Worm (Caenorhabditis elegans) whole organism, L3 larva: ENCODE results near the gene srlf-15.

Experiments
- R02D3.7 ChIP-seq: fragments of 150-350 bp; optimal IDR thresholded peaks from 2 replicates; lab custom pipeline; 2014; ENCODE audit warnings: missing biosample characterization, missing genetic modification characterization
- ZK546.5 ChIP-seq: sonication (generic microtip); optimal IDR thresholded peaks from 2 replicates; lab custom pipeline; 2017; ENCODE audit warnings: missing biosample characterization, missing genetic modification characterization
- ama-1 ChIP-seq: fragments of 150-350 bp; optimal IDR thresholded peaks from 2 replicates; lab custom pipeline; 2018
- ceh-16 ChIP-seq: sonication (generic microtip); optimal IDR thresholded peaks from 2 replicates; lab custom pipeline; 2017; ENCODE audit warnings: missing biosample characterization, missing genetic modification characterization
- ceh-9 ChIP-seq: sonication (generic microtip); optimal IDR thresholded peaks from 2 replicates; lab custom pipeline; 2018; ENCODE audit warnings: missing biosample characterization, missing genetic modification characterization
- egl-5 ChIP-seq: fragments of 150-350 bp; optimal IDR thresholded peaks from 2 replicates; lab custom pipeline; 2017; ENCODE audit warnings: missing biosample characterization, missing genetic modification reagents, missing genetic modification characterization, inconsistent platforms
- elt-1 ChIP-seq: fragments of 150-350 bp; optimal IDR thresholded peaks from 2 replicates; lab custom pipeline; 2014; ENCODE audit warnings: missing biosample characterization, missing genetic modification characterization
- elt-2 ChIP-seq: sonication (generic microtip); optimal IDR thresholded peaks from 2 replicates; lab custom pipeline; 2016; ENCODE audit warnings: missing genetic modification reagents, mild to moderate bottlenecking, missing genetic modification characterization, missing compliant biosample characterization
- eor-1 ChIP-seq, 2 experiments: fragments of 150-350 bp; optimal IDR thresholded peaks; 2 replicates each; lab custom pipeline; 2014 to 2018; ENCODE audit warnings: missing biosample characterization in 2 of 2, missing genetic modification characterization in 2 of 2
- fkh-10 ChIP-seq: sonication (generic microtip); optimal IDR thresholded peaks from 2 replicates; lab custom pipeline; 2017; ENCODE audit warnings: missing biosample characterization, missing genetic modification reagents, missing genetic modification characterization
- fkh-2 ChIP-seq: fragments of 150-350 bp; optimal IDR thresholded peaks from 2 replicates; lab custom pipeline; 2014; ENCODE audit warnings: missing biosample characterization, missing genetic modification reagents, missing genetic modification characterization
- fos-1 ChIP-seq: fragments of 150-350 bp; optimal IDR thresholded peaks from 2 replicates; lab custom pipeline; 2014; ENCODE audit warnings: missing biosample characterization, missing genetic modification characterization
- hmg-11 ChIP-seq: sonication (generic microtip); optimal IDR thresholded peaks from 2 replicates; lab custom pipeline; 2016; ENCODE audit warnings: missing genetic modification characterization, missing compliant biosample characterization
- lin-15B ChIP-seq: fragments of 150-350 bp; optimal IDR thresholded peaks from 2 replicates; lab custom pipeline; 2014; ENCODE audit warnings: missing biosample characterization, missing genetic modification characterization
- lin-39 ChIP-seq: fragments of 150-350 bp; optimal IDR thresholded peaks from 2 replicates; lab custom pipeline; 2018; ENCODE audit warnings: missing biosample characterization, missing genetic modification reagents, missing genetic modification characterization
- mdl-1 ChIP-seq: fragments of 150-350 bp; optimal IDR thresholded peaks from 2 replicates; lab custom pipeline; 2014; ENCODE audit warnings: missing biosample characterization, missing genetic modification characterization
- mml-1 ChIP-seq: fragments of 150-350 bp; sonication (generic microtip); optimal IDR thresholded peaks from 3 replicates; lab custom pipeline; 2014; ENCODE audit warnings: missing biosample characterization, missing genetic modification characterization
- nfya-1 ChIP-seq: sonication (generic microtip); optimal IDR thresholded peaks from 2 replicates; lab custom pipeline; 2017; ENCODE audit warnings: missing genetic modification characterization, mild to moderate bottlenecking, missing compliant biosample characterization, antibody characterized with exemption, moderate library complexity; ENCODE audit not compliant: insufficient read depth
- nhr-12 ChIP-seq: fragments of 150-350 bp; optimal IDR thresholded peaks from 2 replicates; lab custom pipeline; 2014; ENCODE audit warnings: missing biosample characterization, missing genetic modification characterization
- nhr-23 ChIP-seq: fragments of 150-350 bp; optimal IDR thresholded peaks from 2 replicates; lab custom pipeline; 2014; ENCODE audit warnings: missing biosample characterization, missing genetic modification reagents, missing genetic modification characterization
- nhr-237 ChIP-seq: fragments of 150-350 bp; optimal IDR thresholded peaks from 2 replicates; lab custom pipeline; 2014; ENCODE audit warnings: missing biosample characterization, missing genetic modification characterization
- nhr-25 ChIP-seq: sonication (generic microtip); optimal IDR thresholded peaks from 2 replicates; lab custom pipeline; 2017; ENCODE audit warnings: missing biosample characterization, missing genetic modification characterization
- nhr-28 ChIP-seq: fragments of 150-350 bp; optimal IDR thresholded peaks from 2 replicates; lab custom pipeline; 2014; ENCODE audit warnings: missing biosample characterization, missing genetic modification characterization
- nhr-43 ChIP-seq: sonication (generic microtip); optimal IDR thresholded peaks from 2 replicates; lab custom pipeline; 2016; ENCODE audit warnings: mild to moderate bottlenecking, missing genetic modification characterization, missing compliant biosample characterization; ENCODE audit not compliant: poor library complexity, severe bottlenecking
- nhr-67 ChIP-seq: fragments of 150-350 bp; optimal IDR thresholded peaks from 2 replicates; lab custom pipeline; 2014; ENCODE audit warnings: missing biosample characterization, missing genetic modification characterization
- nhr-76 ChIP-seq: fragments of 150-350 bp; sonication (generic microtip); optimal IDR thresholded peaks from 5 replicates; lab custom pipeline; 2014; ENCODE audit warnings: missing biosample characterization, missing genetic modification characterization
- pha-4 ChIP-seq: fragments of 150-350 bp; optimal IDR thresholded peaks from 2 replicates; lab custom pipeline; 2014; ENCODE audit warnings: missing biosample characterization, missing genetic modification reagents, missing genetic modification characterization
- pqm-1 ChIP-seq: fragments of 150-350 bp; optimal IDR thresholded peaks from 2 replicates; lab custom pipeline; 2017; ENCODE audit warnings: missing biosample characterization, missing genetic modification characterization, inconsistent platforms
- snpc-4 ChIP-seq: fragments of 150-350 bp; optimal IDR thresholded peaks from 2 replicates; lab custom pipeline; 2014; ENCODE audit warnings: missing biosample characterization, missing genetic modification characterization
- tbx-2 ChIP-seq: sonication (generic microtip); optimal IDR thresholded peaks from 2 replicates; lab custom pipeline; 2016; ENCODE audit warnings: mild to moderate bottlenecking, missing genetic modification characterization, missing compliant biosample characterization
- unc-39 ChIP-seq: sonication (generic microtip); optimal IDR thresholded peaks from 4 replicates; lab custom pipeline; 2017; ENCODE audit warnings: missing biosample characterization, missing genetic modification characterization
- unc-62 ChIP-seq: fragments of 150-350 bp; sonication (generic microtip); optimal IDR thresholded peaks from 4 replicates; lab custom pipeline; 2014; ENCODE audit warnings: missing biosample characterization, missing genetic modification reagents, missing genetic modification characterization
- zag-1 ChIP-seq: fragments of 150-350 bp; optimal IDR thresholded peaks from 2 replicates; lab custom pipeline; 2014; ENCODE audit warnings: missing biosample characterization, missing genetic modification characterization
- ztf-4 ChIP-seq: fragments of 150-350 bp; optimal IDR thresholded peaks from 2 replicates; lab custom pipeline; 2014; ENCODE audit warnings: missing biosample characterization, missing genetic modification characterization

The srlf-15 gene

ce11 chrII:11022023-11022422 lies 13.9 kb upstream of the srlf-15 start, which contains the start of gene let-858:
Gene let-858, plus strand, starts transcription at chrII:11022370.
- TF ChIP-seq snpc-4 (tag; lab: Kevin White, UChicago): peak; percentile 26
- TF ChIP-seq lin-39 (tag; lab: Kevin White, UChicago): peak; percentile 45
- TF ChIP-seq nhr-237 (tag; lab: Kevin White, UChicago): no peak
- peak; percentile 70 for TF ChIP-seq nhr-23
- TF ChIP-seq nhr-12 (tag; lab: Kevin White, UChicago): no peak
- peak; percentile 67 for TF ChIP-seq nfya-1 (tag; lab: Kevin White, UChicago)
- no peak for TF ChIP-seq nhr-28 (tag; lab: Kevin White, UChicago)
- no peak for TF ChIP-seq ceh-9 (tag; lab: Kevin White, UChicago)
- no peak for TF ChIP-seq ama-1
- peak; percentile 22 for TF ChIP-seq egl-5 (tag; lab: Kevin White, UChicago)
- TF ChIP-seq ztf-4 (tag; lab: Kevin White, UChicago): no peak
- TF ChIP-seq hmg-11 (tag; lab: Kevin White, UChicago): peak; percentile 42
- TF ChIP-seq elt-2: no peak
- peak; percentile 33 for TF ChIP-seq nhr-25 (tag; lab: Kevin White, UChicago)
- TF ChIP-seq fkh-2 (tag; lab: Kevin White, UChicago): no peak
- TF ChIP-seq nhr-43 (tag; lab: Kevin White, UChicago): peak; percentile 24
- peak; percentile 54 for TF ChIP-seq lin-15B (tag; lab: Kevin White, UChicago)
- no peak for TF ChIP-seq fkh-10 (GFP tag; lab: Kevin White, UChicago)

ce11 chrII:11025566-11025965 lies 10.3 kb upstream of the srlf-15 start, which contains the start of gene F33A8.7:
Gene F33A8.7, minus strand, starts transcription at chrII:11025666.
- no peak for TF ChIP-seq elt-1 (tag; lab: Kevin White, UChicago)
- no peak for TF ChIP-seq unc-62 (GFP tag; lab: Kevin White, UChicago)
- TF ChIP-seq egl-5 (tag; lab: Kevin White, UChicago): no peak
- no peak for TF ChIP-seq mml-1 (tag; lab: Kevin White, UChicago)
- TF ChIP-seq, all 47 proteins: peak for 0

- TF ChIP-seq ceh-16 (no peak), nhr-25 (tag; lab: Kevin White, UChicago) (no peak), R02D3.7 (tag; lab: Kevin White, UChicago) (no peak), ceh-9 (tag; lab: Kevin White, UChicago) (no peak), fos-1 (tag; lab: Kevin White, UChicago) (no peak), hmg-11 (tag; lab: Kevin White, UChicago) (no peak), elt-2 (no peak), lin-39 (tag; lab: Kevin White, UChicago) (no peak), tbx-2 (tag; lab: Kevin White, UChicago) (no peak), nhr-12 (tag; lab: Kevin White, UChicago) (no peak), fkh-2 (tag; lab: Kevin White, UChicago) (no peak), pha-4 (tag; lab: Kevin White, UChicago) (no peak), eor-1 (tag; optimal IDR thresholded peaks at IDR 0.05; lab: Kevin White, UChicago) (no peak), nhr-237 (tag; lab: Kevin White, UChicago) (no peak), fkh-10 (GFP tag; lab: Kevin White, UChicago) (no peak), nhr-67 (no peak), pqm-1 (no peak), ama-1 (no peak), nhr-76 (tag; lab: Kevin White, UChicago) (no peak)
Observed at ce11 chrII:11027777-11028176, 8.1 kb upstream of the srlf-15 start.

ce11 chrII:11030297-11030696 lies 5.6 kb upstream of the srlf-15 start, which contains the start of gene nlp-18:
Gene nlp-18, minus strand, starts transcription at chrII:11030397.
- TF ChIP-seq eor-1 (tag; optimal IDR thresholded peaks at IDR 0.05; lab: Kevin White, UChicago) (no peak), ceh-16 (no peak), nhr-25 (tag; lab: Kevin White, UChicago) (no peak), unc-39 (tag; lab: Kevin White, UChicago) (no peak), elt-1 (tag; lab: Kevin White, UChicago) (no peak), ceh-9 (tag; lab: Kevin White, UChicago) (no peak), ZK546.5 (tag; lab: Kevin White, UChicago) (no peak), mdl-1 (tag; lab: Kevin White, UChicago) (no peak), zag-1 (tag; lab: Kevin White, UChicago) (no peak), snpc-4 (tag; lab: Kevin White, UChicago) (no peak), nhr-12 (tag; lab: Kevin White, UChicago) (no peak)
